Worm (Caenorhabditis elegans) whole organism, young adult: ENCODE measurements around the gene nra-3.

Experiments
- F49E8.2 ChIP-seq: sonication (generic microtip); optimal IDR thresholded peaks from 3 replicates; lab custom pipeline; 2017; ENCODE audit warnings: missing genetic modification characterization, mild to moderate bottlenecking, missing compliant biosample characterization, antibody characterized with exemption, moderate library complexity; ENCODE audit not compliant: insufficient read depth
- ama-1 ChIP-seq, 3 experiments: fragments of 150-350 bp in 1 of 3; sonication (generic microtip) in 2 of 3; optimal IDR thresholded peaks; 2 replicates each; lab custom pipeline; 2014 to 2018; ENCODE audit warnings: missing biosample characterization in 2 of 3, missing genetic modification characterization in 2 of 3, missing genetic modification reagents in 2 of 3
- bed-2 ChIP-seq: fragments of 200-800 bp; sonication (Bioruptor generic); IDR thresholded peaks from 2 replicates; pipeline ENCODE4 v1.3.6; 2022; ENCODE audit warnings: missing genetic modification reagents, missing genetic modification characterization, missing compliant biosample characterization
- hmg-20 ChIP-seq: fragments of 200-800 bp; sonication (Bioruptor generic); IDR thresholded peaks from 2 replicates; pipeline ENCODE4 v1.3.6; 2022; ENCODE audit warnings: missing genetic modification reagents, missing genetic modification characterization, missing compliant biosample characterization
- lin-26 ChIP-seq: fragments of 200-800 bp; sonication (Bioruptor generic); IDR thresholded peaks from 2 replicates; pipeline ENCODE4 v1.3.6; 2022; ENCODE audit warnings: missing genetic modification reagents, missing genetic modification characterization, missing compliant biosample characterization
- nhr-90 ChIP-seq: sonication (generic microtip); optimal IDR thresholded peaks from 2 replicates; lab custom pipeline; 2016; ENCODE audit warnings: missing genotype, mild to moderate bottlenecking, missing genetic modification characterization, missing compliant biosample characterization

DNA sequence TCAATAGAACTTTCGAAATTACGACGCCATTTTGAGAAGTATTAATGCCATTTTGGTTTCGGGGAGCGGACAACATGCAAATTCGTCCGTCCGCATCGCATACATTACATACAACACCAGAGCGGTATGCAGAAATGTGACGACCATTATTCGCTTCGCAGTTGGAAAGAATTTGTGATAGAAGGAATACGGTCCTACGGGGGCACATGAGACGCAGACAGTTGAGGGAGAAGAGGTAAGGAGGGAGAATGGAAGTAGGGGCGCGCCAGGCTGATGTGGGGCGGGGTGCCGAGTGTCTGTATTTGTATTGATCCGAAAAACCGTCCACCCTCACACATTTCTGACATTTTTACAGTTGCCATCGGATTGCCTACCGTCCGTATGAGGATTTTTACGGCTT, 10.1 kb upstream of the nra-3 start:
- TF ChIP-seq bed-2 (GFP tag; lab: Robert Waterston, UW) = no peak
- no peak for TF ChIP-seq ama-1 (optimal IDR thresholded peaks at IDR 0.05; lab: Kevin White, UChicago)
- no peak for TF ChIP-seq ama-1 (GFP tag; optimal IDR thresholded peaks at IDR 0.05; lab: Kevin White, UChicago)
- TF ChIP-seq F49E8.2 = no peak
- TF ChIP-seq lin-26 (GFP tag; lab: Robert Waterston, UW) = no peak
- TF ChIP-seq hmg-20 = no peak
- no peak for TF ChIP-seq nhr-90 (tag; lab: Kevin White, UChicago)
